Fruit fly (Drosophila melanogaster) whole organism, embryonic: ENCODE results near the gene CG1246.

Experiments used
- BtbVII ChIP-seq: fragments of 200-800 bp; sonication (Bioruptor generic); optimal IDR thresholded peaks from 3 replicates; lab custom pipeline; 2017; ENCODE audit warnings: missing biosample characterization, mild to moderate bottlenecking, missing genetic modification characterization
- CG10654 ChIP-seq: fragments of 200-800 bp; sonication (Bioruptor generic); optimal IDR thresholded peaks from 2 replicates; lab custom pipeline; 2016; ENCODE audit warnings: missing biosample characterization, missing genetic modification characterization
- CG12236 ChIP-seq: fragments of 200-800 bp; sonication (Bioruptor generic); optimal IDR thresholded peaks from 2 replicates; lab custom pipeline; 2016; ENCODE audit warnings: missing biosample characterization, missing genetic modification characterization
- CG13624 ChIP-seq: fragments of 200-800 bp; sonication (Bioruptor generic); optimal IDR thresholded peaks from 2 replicates; lab custom pipeline; 2016; ENCODE audit warnings: missing biosample characterization, missing genetic modification characterization
- CG18619 ChIP-seq: fragments of 200-800 bp; sonication (Bioruptor generic); optimal IDR thresholded peaks from 3 replicates; lab custom pipeline; 2017; ENCODE audit warnings: missing biosample characterization, mild to moderate bottlenecking, missing genetic modification characterization
- CG2202 ChIP-seq: fragments of 200-800 bp; sonication (Bioruptor generic); optimal IDR thresholded peaks from 2 replicates; lab custom pipeline; 2018; ENCODE audit warnings: missing biosample characterization, mild to moderate bottlenecking, missing genetic modification characterization
- CG3163 ChIP-seq: fragments of 200-800 bp; sonication (Bioruptor generic); optimal IDR thresholded peaks from 3 replicates; lab custom pipeline; 2016; ENCODE audit warnings: missing biosample characterization, missing genetic modification characterization
- CG4820 ChIP-seq: fragments of 200-800 bp; sonication (Bioruptor generic); optimal IDR thresholded peaks from 3 replicates; lab custom pipeline; 2016; ENCODE audit warnings: missing biosample characterization, missing genetic modification characterization
- CG4854 ChIP-seq: fragments of 200-800 bp; sonication (Bioruptor generic); optimal IDR thresholded peaks from 2 replicates; lab custom pipeline; 2016; ENCODE audit warnings: missing biosample characterization, missing genetic modification characterization, inconsistent platforms
- CG6272 ChIP-seq: fragments of 200-800 bp; sonication (Bioruptor generic); IDR thresholded peaks from 2 replicates; pipeline ENCODE4 v1.3.6; 2022; ENCODE audit warnings: missing biosample characterization, missing genetic modification characterization
- CG6689 ChIP-seq: fragments of 200-800 bp; sonication (Bioruptor generic); IDR thresholded peaks from 2 replicates; pipeline ENCODE4 v1.3.6; 2022; ENCODE audit warnings: missing biosample characterization, missing genetic modification characterization
- CG7745 ChIP-seq: fragments of 200-800 bp; sonication (Bioruptor generic); optimal IDR thresholded peaks from 2 replicates; lab custom pipeline; 2018; ENCODE audit warnings: missing biosample characterization, mild to moderate bottlenecking, missing genetic modification characterization, moderate library complexity
- CG7963 ChIP-seq: fragments of 200-800 bp; sonication (Bioruptor generic); IDR thresholded peaks from 3 replicates; pipeline ENCODE4 v1.3.6; 2022; ENCODE audit warnings: missing biosample characterization, missing genetic modification characterization; ENCODE audit not compliant: partially characterized antibody
- CG8290 ChIP-seq, 3 experiments: fragments of 200-800 bp; sonication (Bioruptor generic); optimal IDR thresholded peaks; 2 replicates each; lab custom pipeline; 2016 to 2019; ENCODE audit warnings: missing biosample characterization in 3 of 3, missing genetic modification characterization in 3 of 3, mild to moderate bottlenecking in 2 of 3, moderate library complexity in 1 of 3
- CG8359 ChIP-seq: fragments of 200-800 bp; sonication (Bioruptor generic); optimal IDR thresholded peaks from 2 replicates; lab custom pipeline; 2017; ENCODE audit warnings: missing biosample characterization, mild to moderate bottlenecking, missing genetic modification characterization, borderline replicate concordance
- CG8478 ChIP-seq: fragments of >200 bp; optimal IDR thresholded peaks from 2 replicates; lab custom pipeline; 2018
- CG9797 ChIP-seq: fragments of 200-800 bp; sonication (Bioruptor generic); optimal IDR thresholded peaks from 3 replicates; lab custom pipeline; 2018; ENCODE audit warnings: missing biosample characterization, mild to moderate bottlenecking, missing genetic modification characterization
- D19B ChIP-seq: fragments of 200-800 bp; sonication (Bioruptor generic); optimal IDR thresholded peaks from 2 replicates; lab custom pipeline; 2017; ENCODE audit warnings: missing biosample characterization, mild to moderate bottlenecking, missing genetic modification characterization
- Dek ChIP-seq: fragments of 200-800 bp; sonication (Bioruptor generic); optimal IDR thresholded peaks from 3 replicates; lab custom pipeline; 2019; ENCODE audit warnings: missing biosample characterization, mild to moderate bottlenecking, missing genetic modification characterization, moderate library complexity
- E2f2 ChIP-seq: fragments of 200-800 bp; sonication (Bioruptor generic); IDR thresholded peaks from 2 replicates; pipeline ENCODE4 v1.3.6; 2022; ENCODE audit warnings: missing biosample characterization, missing genetic modification characterization
- HLHmδ ChIP-seq: fragments of 200-800 bp; sonication (Bioruptor generic); optimal IDR thresholded peaks from 2 replicates; lab custom pipeline; 2018; ENCODE audit warnings: missing biosample characterization, mild to moderate bottlenecking, missing genetic modification characterization, moderate library complexity
- Hey ChIP-seq: fragments of 200-800 bp; sonication (Bioruptor generic); optimal IDR thresholded peaks from 3 replicates; lab custom pipeline; 2018; ENCODE audit warnings: missing biosample characterization, mild to moderate bottlenecking, missing genetic modification characterization
- HmgD ChIP-seq: fragments of 200-800 bp; sonication (Bioruptor generic); optimal IDR thresholded peaks from 3 replicates; lab custom pipeline; 2016; ENCODE audit warnings: missing biosample characterization, missing genetic modification characterization
- Lhr ChIP-seq: fragments of 200-800 bp; sonication (Bioruptor generic); optimal IDR thresholded peaks from 3 replicates; lab custom pipeline; 2017; ENCODE audit warnings: mild to moderate bottlenecking, missing biosample characterization, missing genetic modification reagents, missing genetic modification characterization
- MESR4 ChIP-seq: fragments of 200-800 bp; sonication (Bioruptor generic); optimal IDR thresholded peaks from 2 replicates; lab custom pipeline; 2018; ENCODE audit warnings: missing biosample characterization, mild to moderate bottlenecking, missing genetic modification characterization, moderate library complexity
- Mad ChIP-seq: fragments of 200-800 bp; sonication (Bioruptor generic); optimal IDR thresholded peaks from 2 replicates; lab custom pipeline; 2016; ENCODE audit warnings: missing biosample characterization, missing genetic modification characterization
- Med ChIP-seq: fragments of 200-800 bp; sonication (Bioruptor generic); peaks from one replicate; lab custom pipeline; 2016; ENCODE audit warnings: missing biosample characterization, missing genetic modification characterization, mild to moderate bottlenecking, inconsistent platforms, moderate library complexity
- Nf-YA ChIP-seq: fragments of 200-800 bp; sonication (Bioruptor generic); IDR thresholded peaks from 2 replicates; pipeline ENCODE4 v1.3.6; 2022; ENCODE audit warnings: missing biosample characterization, missing genetic modification characterization
- Oli ChIP-seq: fragments of 200-800 bp; sonication (Bioruptor generic); optimal IDR thresholded peaks from 2 replicates; lab custom pipeline; 2018; ENCODE audit warnings: missing biosample characterization, mild to moderate bottlenecking, missing genetic modification characterization, moderate library complexity
- Pdp1 ChIP-seq, 2 experiments: fragments of 200-800 bp; sonication (Bioruptor generic); optimal IDR thresholded peaks; 3 replicates each; lab custom pipeline; 2016; ENCODE audit warnings: missing biosample characterization in 2 of 2, missing genetic modification characterization in 2 of 2, mild to moderate bottlenecking in 1 of 2, moderate library complexity in 1 of 2
- YL-1 ChIP-seq: fragments of 200-800 bp; sonication (Bioruptor generic); optimal IDR thresholded peaks from 3 replicates; lab custom pipeline; 2017; ENCODE audit warnings: missing biosample characterization, mild to moderate bottlenecking, missing genetic modification characterization
- bab2 ChIP-seq: fragments of 200-800 bp; sonication (Bioruptor generic); optimal IDR thresholded peaks from 2 replicates; lab custom pipeline; 2016; ENCODE audit warnings: missing biosample characterization, missing genetic modification characterization
- chn ChIP-seq: fragments of 200-800 bp; sonication (Bioruptor generic); optimal IDR thresholded peaks from 2 replicates; lab custom pipeline; 2016; ENCODE audit warnings: missing biosample characterization, missing genetic modification characterization
- dmrt11E ChIP-seq: fragments of 200-800 bp; sonication (Bioruptor generic); optimal IDR thresholded peaks from 3 replicates; lab custom pipeline; 2018; ENCODE audit warnings: missing biosample characterization, mild to moderate bottlenecking, missing genetic modification characterization, moderate library complexity
- fd96Cb ChIP-seq: fragments of 200-800 bp; sonication (Bioruptor generic); optimal IDR thresholded peaks from 2 replicates; lab custom pipeline; 2018; ENCODE audit warnings: missing biosample characterization, mild to moderate bottlenecking, missing genetic modification characterization, moderate library complexity
- fru ChIP-seq: fragments of >200 bp; optimal IDR thresholded peaks from 2 replicates; lab custom pipeline; 2017
- gem ChIP-seq: fragments of 200-800 bp; sonication (Bioruptor generic); optimal IDR thresholded peaks from 2 replicates; lab custom pipeline; 2019; ENCODE audit warnings: missing biosample characterization, mild to moderate bottlenecking, missing genetic modification characterization, moderate library complexity
- hb ChIP-seq: fragments of 200-800 bp; sonication (Bioruptor generic); IDR thresholded peaks from 3 replicates; pipeline ENCODE4 v1.3.6; 2022; ENCODE audit warnings: missing biosample characterization, missing genetic modification characterization; ENCODE audit not compliant: partially characterized antibody
- jing ChIP-seq: fragments of 200-800 bp; sonication (Bioruptor generic); optimal IDR thresholded peaks from 2 replicates; lab custom pipeline; 2018; ENCODE audit warnings: missing biosample characterization, mild to moderate bottlenecking, missing genetic modification characterization
- jumu ChIP-seq: fragments of 200-800 bp; sonication (Bioruptor generic); optimal IDR thresholded peaks from 3 replicates; lab custom pipeline; 2016; ENCODE audit warnings: missing biosample characterization, missing genetic modification characterization
- lmd ChIP-seq: fragments of 200-800 bp; sonication (Bioruptor generic); IDR thresholded peaks from 2 replicates; pipeline ENCODE4 v1.3.6; 2022; ENCODE audit warnings: missing biosample characterization, missing genetic modification characterization
- nerfin-2 ChIP-seq: fragments of 200-800 bp; sonication (Bioruptor generic); IDR thresholded peaks from 2 replicates; pipeline ENCODE4 v1.3.6; 2022; ENCODE audit warnings: missing biosample characterization, missing genetic modification characterization; ENCODE audit not compliant: partially characterized antibody
- phol ChIP-seq: fragments of 200-800 bp; sonication (Bioruptor generic); optimal IDR thresholded peaks from 3 replicates; lab custom pipeline; 2018; ENCODE audit warnings: missing biosample characterization, mild to moderate bottlenecking, missing genetic modification characterization, moderate library complexity
- salm ChIP-seq: fragments of 200-800 bp; sonication (Bioruptor generic); optimal IDR thresholded peaks from 2 replicates; lab custom pipeline; 2018; ENCODE audit warnings: missing biosample characterization, mild to moderate bottlenecking, missing genetic modification characterization
- seq ChIP-seq: fragments of 200-800 bp; sonication (Bioruptor generic); IDR thresholded peaks from 2 replicates; pipeline ENCODE4 v1.3.6; 2022; ENCODE audit warnings: missing biosample characterization, missing genetic modification characterization
- ssp ChIP-seq: fragments of 200-800 bp; sonication (Bioruptor generic); IDR thresholded peaks from 2 replicates; pipeline ENCODE4 v1.3.6; 2022; ENCODE audit warnings: missing biosample characterization, missing genetic modification characterization
- tin ChIP-seq: fragments of 200-800 bp; sonication (Bioruptor generic); optimal IDR thresholded peaks from 3 replicates; lab custom pipeline; 2016; ENCODE audit warnings: missing biosample characterization, missing genetic modification characterization
- tll ChIP-seq, 2 experiments: fragments of 200-800 bp in 1 of 2; fragments of >200 bp in 1 of 2; sonication (Bioruptor generic) in 1 of 2; optimal IDR thresholded peaks; 2 replicates each; lab custom pipeline; 2017 to 2019; ENCODE audit warnings: missing biosample characterization in 2 of 2, missing genetic modification characterization in 2 of 2, mild to moderate bottlenecking in 1 of 2, moderate library complexity in 1 of 2
- vfl ChIP-seq: fragments of 200-800 bp; sonication (Bioruptor generic); optimal IDR thresholded peaks from 2 replicates; lab custom pipeline; 2016; ENCODE audit warnings: missing biosample characterization, missing genetic modification characterization
- wdn ChIP-seq: fragments of 200-800 bp; sonication (Bioruptor generic); IDR thresholded peaks from 2 replicates; pipeline ENCODE4 v1.3.6; 2022; ENCODE audit warnings: missing biosample characterization, missing genetic modification characterization

Gene CG1246

DNA sequence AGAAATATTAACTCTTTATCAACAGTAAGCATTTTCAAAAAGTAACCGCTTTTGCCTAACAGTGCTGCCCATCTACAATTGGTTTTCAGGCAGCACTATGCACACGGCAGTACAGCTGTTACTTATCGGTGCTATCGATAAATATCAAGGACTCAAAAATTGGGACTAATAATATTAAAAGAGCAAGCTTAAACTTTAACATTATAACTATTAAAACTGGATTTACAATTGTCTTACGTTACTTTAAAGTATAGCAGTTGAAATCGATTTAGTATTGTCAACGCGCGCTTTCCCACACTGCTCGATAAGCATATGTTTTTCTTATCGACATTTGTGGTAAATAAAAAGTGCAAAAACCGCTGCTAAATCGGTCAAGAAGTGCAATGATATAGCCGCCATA is 16.4 kb upstream of the CG1246 start, which contains the start of the genes CG42245 and MEP-1 (continued):
- TF ChIP-seq CG13624 (GFP tag; lab: Kevin White, UChicago) (peak; percentile 72), gem (tag; lab: Kevin White, UChicago) (peak; percentile 53), CG6272 (no peak), salm (tag; lab: Kevin White, UChicago) (no peak), bab2 (GFP tag; lab: Kevin White, UChicago) (peak; percentile 48), HmgD (no peak), chn (GFP tag; lab: Kevin White, UChicago) (peak; percentile 71), CG4854 (peak; percentile 52), D19B (GFP tag; lab: Kevin White, UChicago) (no peak), ssp (GFP tag; lab: Robert Waterston, UW) (no peak), tin (GFP tag; lab: Kevin White, UChicago) (peak; percentile 60), E2f2 (GFP tag; lab: Robert Waterston, UW) (peak; percentile 82), CG8290 (GFP tag; optimal IDR thresholded peaks at IDR 0.05; lab: Kevin White, UChicago) (peak; percentile 54), CG8290 (tag; optimal IDR thresholded peaks at IDR 0.05; lab: Kevin White, UChicago) (peak in 1 of 2 experiments; percentile 9), nerfin-2 (GFP tag; lab: Robert Waterston, UW) (peak; percentile 61), jumu (GFP tag; lab: Kevin White, UChicago) (no peak), Pdp1 (GFP tag; optimal IDR thresholded peaks at IDR 0.05; lab: Kevin White, UChicago) (peak in 1 of 2 experiments; percentile 46), Oli (tag; lab: Kevin White, UChicago) (peak; percentile 43), CG8359 (GFP tag; lab: Kevin White, UChicago) (no peak), YL-1 (GFP tag; lab: Kevin White, UChicago) (peak; percentile 37), CG7963 (GFP tag; lab: Robert Waterston, UW) (0 out of 3 replicates have a peak, but pooled peaks have one; percentile 14), CG12236 (GFP tag; lab: Kevin White, UChicago) (peak; percentile 49), Mad (GFP tag; lab: Kevin White, UChicago) (peak; percentile 54), HLHmδ (no peak), CG6689 (no peak), Dek (tag; lab: Kevin White, UChicago) (no peak), hb (0 out of 3 replicates have a peak, but pooled peaks have one; percentile 50), Lhr (GFP tag; lab: Kevin White, UChicago) (peak; percentile 38), tll (GFP tag; optimal IDR thresholded peaks at IDR 0.05; lab: Kevin White, UChicago) (no peak), CG4820 (GFP tag; lab: Kevin White, UChicago) (peak; percentile 41), BtbVII (no peak), fru (no peak), wdn (GFP tag; lab: Robert Waterston, UW) (no peak), jing (GFP tag; lab: Kevin White, UChicago) (no peak), CG9797 (GFP tag; lab: Kevin White, UChicago) (peak; percentile 37), Med (GFP tag; lab: Kevin White, UChicago) (peak; percentile 96), CG3163 (peak; percentile 47), CG2202 (tag; lab: Kevin White, UChicago) (no peak), phol (tag; lab: Kevin White, UChicago) (peak; percentile 55), vfl (GFP tag; lab: Kevin White, UChicago) (peak; percentile 11), Hey (tag; lab: Kevin White, UChicago) (no peak), Nf-YA (GFP tag; lab: Robert Waterston, UW) (no peak), CG7745 (no peak), fd96Cb (no peak), seq (GFP tag; lab: Robert Waterston, UW) (peak; percentile 8; the same call in 1 of the 2 replicates), dmrt11E (peak; percentile 38), CG8478 (lab: Kevin White, UChicago) (no peak), lmd (no peak; the same call in 1 of the 2 replicates), CG10654 (peak; percentile 53), MESR4 (GFP tag; lab: Kevin White, UChicago) (peak; percentile 46), CG18619 (GFP tag; lab: Kevin White, UChicago) (peak; percentile 25)
